Fruit fly (Drosophila melanogaster) whole organism, embryonic: Measurements from ENCODE around the gene CG7565.

ENCODE experiments used
- Adf1 ChIP-seq: fragments of 200-800 bp; sonication (Bioruptor generic); IDR thresholded peaks from 2 replicates; pipeline ENCODE4 v1.3.6; 2022; ENCODE audit warnings: missing biosample characterization, missing genetic modification characterization
- GATAe ChIP-seq: fragments of 200-800 bp; sonication (Bioruptor generic); conservative IDR thresholded peaks from 2 replicates; pipeline ENCODE4 v1.3.6; 2022; ENCODE audit warnings: missing biosample characterization, missing genetic modification characterization
- cato ChIP-seq: fragments of 200-800 bp; sonication (Bioruptor generic); optimal IDR thresholded peaks from 2 replicates; lab custom pipeline; 2016; ENCODE audit warnings: missing biosample characterization, missing genetic modification characterization, borderline replicate concordance
- caup ChIP-seq: fragments of 200-800 bp; sonication (Bioruptor generic); optimal IDR thresholded peaks from 3 replicates; lab custom pipeline; 2017; ENCODE audit warnings: missing biosample characterization, mild to moderate bottlenecking, missing genetic modification characterization, moderate library complexity; ENCODE audit not compliant: severe bottlenecking

- TF ChIP-seq Adf1: no peak; the same call in 1 of the 2 replicates
- no peak for TF ChIP-seq cato (GFP tag; lab: Kevin White, UChicago)
- TF ChIP-seq GATAe (GFP tag; lab: Robert Waterston, UW): no peak
- TF ChIP-seq caup (GFP tag; lab: Kevin White, UChicago): no peak
Measured at dm6 chr3L:8094652-8095129, 3.1 kb upstream of the CG7565 start.
